Fruit fly (Drosophila melanogaster): ENCODE measurements around the gene CG11069.

The CG11069 gene

dm6 chr3R:24931856-24932255, 37.3 kb downstream of the CG11069 start, which contains the start of gene CG11771:
Gene CG11771 (plus strand): TSS chr3R:24932010.
- TF ChIP-seq CG31441 (GFP tag; IDR thresholded peaks at IDR 0.05): 0 out of 2 replicates have a peak, but pooled peaks have one; percentile 33
- peak; percentile 24; the same call in 1 of the 2 replicates for TF ChIP-seq E2f2 (GFP tag; IDR thresholded peaks at IDR 0.05)
- TF ChIP-seq lov (optimal IDR thresholded peaks at IDR 0.05): no peak
- TF ChIP-seq lov (GFP tag; IDR thresholded peaks at IDR 0.05): 0 out of 3 replicates have a peak, but pooled peaks have one; percentile 8
- TF ChIP-seq CG34422 (GFP tag; IDR thresholded peaks at IDR 0.05): peak; percentile 37; the same call in 1 of the 3 replicates
- TF ChIP-seq CG6791 (GFP tag; IDR thresholded peaks at IDR 0.05; ENCODE audit: partially characterized antibody): no peak
- TF ChIP-seq NFAT (GFP tag; IDR thresholded peaks at IDR 0.05): peak; percentile 10; the same call in 1 of the 2 replicates
- peak in 1 of 2 experiments; percentile 95 for TF ChIP-seq Pdp1 (GFP tag; optimal IDR thresholded peaks at IDR 0.05)
- peak; percentile 97 for TF ChIP-seq CG3995 (GFP tag; optimal IDR thresholded peaks at IDR 0.05)
- peak; percentile 83 for TF ChIP-seq Sry-β (GFP tag; optimal IDR thresholded peaks at IDR 0.05)
- peak; percentile 89 for TF ChIP-seq MBD-R2 (GFP tag; IDR thresholded peaks at IDR 0.05)
- TF ChIP-seq NC2β (GFP tag; optimal IDR thresholded peaks at IDR 0.05): no peak
- no peak for TF ChIP-seq Ets97D (GFP tag; optimal IDR thresholded peaks at IDR 0.05)
- peak; percentile 31; the same call in 1 of the 2 replicates for TF ChIP-seq Scr (GFP tag; IDR thresholded peaks at IDR 0.05; ENCODE audit: partially characterized antibody)
- peak; percentile 58 for TF ChIP-seq Med (GFP tag)
- peak; percentile 60 for TF ChIP-seq MESR4 (GFP tag; optimal IDR thresholded peaks at IDR 0.05)
- peak; percentile 24 for TF ChIP-seq CG15514 (GFP tag; optimal IDR thresholded peaks at IDR 0.05)
- no peak for TF ChIP-seq wor (GFP tag; IDR thresholded peaks at IDR 0.05)
- peak; percentile 32 for TF ChIP-seq CG4617 (GFP tag; optimal IDR thresholded peaks at IDR 0.05; ENCODE audit: borderline replicate concordance)
- TF ChIP-seq repo (GFP tag; optimal IDR thresholded peaks at IDR 0.05): no peak
- TF ChIP-seq CG9797 (GFP tag; optimal IDR thresholded peaks at IDR 0.05): no peak
- no peak for TF ChIP-seq C15 (GFP tag; IDR thresholded peaks at IDR 0.05)
- TF ChIP-seq pzg (GFP tag; optimal IDR thresholded peaks at IDR 0.05): peak; percentile 29
- peak; percentile 50; the same call in 2 of the 3 replicates for TF ChIP-seq row (GFP tag; IDR thresholded peaks at IDR 0.05)

- TF ChIP-seq CG34376 (GFP tag; optimal IDR thresholded peaks at IDR 0.05) (peak; percentile 13), exex (tag; optimal IDR thresholded peaks at IDR 0.05) (peak; percentile 73), sug (tag; optimal IDR thresholded peaks at IDR 0.05) (peak; percentile 28), grn (GFP tag; optimal IDR thresholded peaks at IDR 0.05) (peak; percentile 59), kni (GFP tag; optimal IDR thresholded peaks at IDR 0.05) (no peak), cwo (GFP tag; optimal IDR thresholded peaks at IDR 0.05) (peak; percentile 22), Hmx (GFP tag; optimal IDR thresholded peaks at IDR 0.05) (no peak)
Measured at dm6 chr3R:24934542-24934941, 40.0 kb downstream of the CG11069 start.

dm6 chr3R:24935758-24936157, 41.2 kb downstream of the CG11069 start:
- TF ChIP-seq Doc3 (GFP tag; IDR thresholded peaks at IDR 0.05; ENCODE audit: partially characterized antibody) (no peak), Ets65A (GFP tag) (peak; percentile 54), nom (GFP tag; optimal IDR thresholded peaks at IDR 0.05) (peak; percentile 85), HmgZ (tag; optimal IDR thresholded peaks at IDR 0.05) (no peak), CG7928 (GFP tag; optimal IDR thresholded peaks at IDR 0.05) (no peak), CG13624 (GFP tag; optimal IDR thresholded peaks at IDR 0.05) (no peak), insv (GFP tag; optimal IDR thresholded peaks at IDR 0.05) (no peak), CG7745 (tag; optimal IDR thresholded peaks at IDR 0.05) (no peak), CG8281 (tag; optimal IDR thresholded peaks at IDR 0.05) (no peak)
